Fruit fly (Drosophila melanogaster) whole organism, embryonic: Measurements from ENCODE around the gene Cyp12a5.

Experiments
- Adf1 ChIP-seq: fragments of 200-800 bp; sonication (Bioruptor generic); IDR thresholded peaks from 2 replicates; pipeline ENCODE4 v1.3.6; 2022; ENCODE audit warnings: missing biosample characterization, missing genetic modification characterization
- Atf6 ChIP-seq: fragments of 200-800 bp; sonication (Bioruptor generic); IDR thresholded peaks from 2 replicates; pipeline ENCODE4 v1.3.6; 2022; ENCODE audit warnings: missing biosample characterization, missing genetic modification characterization
- Awh ChIP-seq: fragments of 200-800 bp; sonication (Bioruptor generic); IDR thresholded peaks from 2 replicates; pipeline ENCODE4, ENCODE4 v1.3.6; 2022; ENCODE audit warnings: missing biosample characterization, missing genetic modification characterization
- Bdp1 ChIP-seq: fragments of 200-800 bp; sonication (Bioruptor generic); optimal IDR thresholded peaks from 3 replicates; lab custom pipeline; 2016; ENCODE audit warnings: missing biosample characterization, missing genetic modification characterization
- CG10267 ChIP-seq: fragments of 200-800 bp; sonication (Bioruptor generic); optimal IDR thresholded peaks from 2 replicates; lab custom pipeline; 2018; ENCODE audit warnings: missing biosample characterization, mild to moderate bottlenecking, missing genetic modification characterization, moderate library complexity
- CG10321 ChIP-seq: fragments of 200-800 bp; sonication (Bioruptor generic); IDR thresholded peaks from 2 replicates; pipeline ENCODE4 v1.3.6; 2022; ENCODE audit warnings: missing biosample characterization, missing genetic modification characterization
- CG11085 ChIP-seq: fragments of 200-800 bp; sonication (Bioruptor generic); IDR thresholded peaks from 2 replicates; pipeline ENCODE4 v1.3.6; 2022; ENCODE audit warnings: missing biosample characterization, missing genetic modification characterization
- CG13775 ChIP-seq: fragments of 200-800 bp; sonication (Bioruptor generic); optimal IDR thresholded peaks from 3 replicates; lab custom pipeline; 2017; ENCODE audit warnings: missing biosample characterization, mild to moderate bottlenecking, missing genetic modification characterization
- CG15269 ChIP-seq: fragments of 200-800 bp; sonication (Bioruptor generic); optimal IDR thresholded peaks from 2 replicates; lab custom pipeline; 2018; ENCODE audit warnings: missing biosample characterization, mild to moderate bottlenecking, missing genetic modification characterization, moderate library complexity
- CG15696 ChIP-seq: fragments of 200-800 bp; sonication (Bioruptor generic); optimal IDR thresholded peaks from 2 replicates; lab custom pipeline; 2019; ENCODE audit warnings: missing biosample characterization, mild to moderate bottlenecking, missing genetic modification characterization, moderate library complexity
- CG17361 ChIP-seq: fragments of 200-800 bp; sonication (Bioruptor generic); IDR thresholded peaks from 3 replicates; pipeline ENCODE4 v1.3.6; 2022; ENCODE audit warnings: missing biosample characterization, missing genetic modification characterization
- CG17385 ChIP-seq: fragments of 200-800 bp; sonication (Bioruptor generic); optimal IDR thresholded peaks from 3 replicates; lab custom pipeline; 2018; ENCODE audit warnings: missing biosample characterization, mild to moderate bottlenecking, missing genetic modification characterization
- CG2678 ChIP-seq: fragments of 200-800 bp; sonication (Bioruptor generic); optimal IDR thresholded peaks from 3 replicates; lab custom pipeline; 2019; ENCODE audit warnings: missing biosample characterization, mild to moderate bottlenecking, missing genetic modification characterization, moderate library complexity
- CG32767 ChIP-seq: fragments of 200-800 bp; sonication (Bioruptor generic); IDR thresholded peaks from 2 replicates; pipeline ENCODE4 v1.3.6; 2022; ENCODE audit warnings: missing biosample characterization, missing genetic modification characterization
- CG33213 ChIP-seq: fragments of 200-800 bp; sonication (Bioruptor generic); optimal IDR thresholded peaks from 3 replicates; lab custom pipeline; 2016; ENCODE audit warnings: missing biosample characterization, missing genetic modification characterization
- CG8089 ChIP-seq: fragments of 200-800 bp; sonication (Bioruptor generic); optimal IDR thresholded peaks from 3 replicates; lab custom pipeline; 2016; ENCODE audit warnings: missing biosample characterization, missing genetic modification characterization
- CkIIα-i1 ChIP-seq: fragments of 200-800 bp; sonication (Bioruptor generic); IDR thresholded peaks from 2 replicates; pipeline ENCODE4 v1.3.6; 2022; ENCODE audit warnings: missing biosample characterization, missing genetic modification characterization
- D ChIP-seq, 2 experiments: fragments of 200-800 bp in 1 of 2; fragments of >200 bp in 1 of 2; sonication (Bioruptor generic) in 1 of 2; optimal IDR thresholded peaks; 2 replicates in 1 of 2; 3 replicates in 1 of 2; lab custom pipeline; 2017; ENCODE audit warnings: mild to moderate bottlenecking in 1 of 2, missing biosample characterization in 1 of 2, missing genetic modification characterization in 1 of 2, missing genetic modification reagents in 1 of 2
- Doc2 ChIP-seq: fragments of 200-800 bp; sonication (Bioruptor generic); IDR thresholded peaks from 2 replicates; pipeline ENCODE4 v1.3.6; 2022; ENCODE audit warnings: missing biosample characterization, missing genetic modification characterization
- Eip74EF ChIP-seq, 2 experiments: fragments of 200-800 bp in 1 of 2; fragments of >200 bp in 1 of 2; sonication (Bioruptor generic) in 1 of 2; optimal IDR thresholded peaks; 2 replicates each; lab custom pipeline; 2017 to 2019; ENCODE audit warnings: missing biosample characterization in 2 of 2, missing genetic modification characterization in 2 of 2, mild to moderate bottlenecking in 1 of 2, moderate library complexity in 1 of 2
- Gsc ChIP-seq: fragments of 200-800 bp; sonication (Bioruptor generic); IDR thresholded peaks from 2 replicates; pipeline ENCODE4 v1.3.6; 2022; ENCODE audit warnings: missing biosample characterization, missing genetic modification characterization
- Hey ChIP-seq: fragments of 200-800 bp; sonication (Bioruptor generic); optimal IDR thresholded peaks from 3 replicates; lab custom pipeline; 2018; ENCODE audit warnings: missing biosample characterization, mild to moderate bottlenecking, missing genetic modification characterization
- Hr39 ChIP-seq: fragments of >200 bp; optimal IDR thresholded peaks from 2 replicates; lab custom pipeline; 2017
- MBD-R2 ChIP-seq: fragments of 200-800 bp; sonication (Bioruptor generic); IDR thresholded peaks from 2 replicates; pipeline ENCODE4 v1.3.6; 2022; ENCODE audit warnings: missing biosample characterization, missing genetic modification characterization
- Mad ChIP-seq: fragments of 200-800 bp; sonication (Bioruptor generic); optimal IDR thresholded peaks from 2 replicates; lab custom pipeline; 2016; ENCODE audit warnings: missing biosample characterization, missing genetic modification characterization
- Mrtf ChIP-seq: fragments of 200-800 bp; sonication (Bioruptor generic); IDR thresholded peaks from 3 replicates; pipeline ENCODE4 v1.3.6; 2022; ENCODE audit warnings: missing biosample characterization, missing genetic modification characterization
- NFAT ChIP-seq: fragments of 200-800 bp; sonication (Bioruptor generic); IDR thresholded peaks from 2 replicates; pipeline ENCODE4 v1.3.6; 2022; ENCODE audit warnings: missing biosample characterization, missing genetic modification characterization
- NfI ChIP-seq: fragments of 200-800 bp; sonication (Bioruptor generic); optimal IDR thresholded peaks from 3 replicates; lab custom pipeline; 2018; ENCODE audit warnings: missing biosample characterization, mild to moderate bottlenecking, missing genetic modification characterization, moderate library complexity
- Opbp ChIP-seq: fragments of 200-800 bp; sonication (Bioruptor generic); IDR thresholded peaks from 3 replicates; pipeline ENCODE4 v1.3.6; 2022; ENCODE audit warnings: missing biosample characterization, missing genetic modification characterization; ENCODE audit not compliant: partially characterized antibody
- Pdp1 ChIP-seq, 2 experiments: fragments of 200-800 bp; sonication (Bioruptor generic); optimal IDR thresholded peaks; 3 replicates each; lab custom pipeline; 2016; ENCODE audit warnings: missing biosample characterization in 2 of 2, missing genetic modification characterization in 2 of 2, mild to moderate bottlenecking in 1 of 2, moderate library complexity in 1 of 2
- Six4 ChIP-seq: fragments of 200-800 bp; sonication (Bioruptor generic); optimal IDR thresholded peaks from 2 replicates; lab custom pipeline; 2016; ENCODE audit warnings: missing biosample characterization, missing genetic modification characterization
- ato ChIP-seq: fragments of 200-800 bp; sonication (Bioruptor generic); IDR thresholded peaks from 2 replicates; pipeline ENCODE4 v1.3.6; 2022; ENCODE audit warnings: missing biosample characterization, missing genetic modification characterization; ENCODE audit not compliant: partially characterized antibody
- bigmax ChIP-seq: fragments of 200-800 bp; sonication (Bioruptor generic); optimal IDR thresholded peaks from 2 replicates; lab custom pipeline; 2018; ENCODE audit warnings: missing biosample characterization, mild to moderate bottlenecking, missing genetic modification characterization
- chm ChIP-seq: fragments of 200-800 bp; sonication (Bioruptor generic); IDR thresholded peaks from 2 replicates; pipeline ENCODE4 v1.3.6; 2022; ENCODE audit warnings: missing biosample characterization, missing genetic modification characterization
- corto ChIP-seq: fragments of 200-800 bp; sonication (Bioruptor generic); optimal IDR thresholded peaks from 2 replicates; lab custom pipeline; 2016; ENCODE audit warnings: missing biosample characterization, mild to moderate bottlenecking, missing genetic modification characterization, moderate library complexity
- esg ChIP-seq: fragments of 200-800 bp; sonication (Bioruptor generic); conservative IDR thresholded peaks from 2 replicates; pipeline ENCODE4 v1.3.6; 2022; ENCODE audit warnings: missing biosample characterization, missing genetic modification characterization
- gcm2 ChIP-seq: fragments of 200-800 bp; sonication (Bioruptor generic); optimal IDR thresholded peaks from 2 replicates; lab custom pipeline; 2016; ENCODE audit warnings: missing biosample characterization, missing genetic modification characterization
- gt ChIP-seq: fragments of 200-800 bp; sonication (Bioruptor generic); IDR thresholded peaks from 2 replicates; pipeline ENCODE4 v1.3.6; 2022; ENCODE audit warnings: missing biosample characterization, missing genetic modification characterization
- ham ChIP-seq: fragments of 200-800 bp; sonication (Bioruptor generic); IDR thresholded peaks from 2 replicates; pipeline ENCODE4 v1.3.6; 2022; ENCODE audit warnings: missing biosample characterization, missing genetic modification characterization
- hth ChIP-seq: fragments of >200 bp; optimal IDR thresholded peaks from 2 replicates; lab custom pipeline; 2017; ENCODE audit warnings: inconsistent platforms
- ind ChIP-seq: fragments of 200-800 bp; sonication (Bioruptor generic); optimal IDR thresholded peaks from 3 replicates; lab custom pipeline; 2016; ENCODE audit warnings: missing biosample characterization, missing genetic modification characterization
- inv ChIP-seq: fragments of 200-800 bp; sonication (Bioruptor generic); IDR thresholded peaks from 2 replicates; pipeline ENCODE4 v1.3.6; 2022; ENCODE audit warnings: missing biosample characterization, missing genetic modification characterization; ENCODE audit not compliant: partially characterized antibody
- kah ChIP-seq: fragments of 200-800 bp; sonication (Bioruptor generic); optimal IDR thresholded peaks from 2 replicates; lab custom pipeline; 2018; ENCODE audit warnings: missing biosample characterization, mild to moderate bottlenecking, missing genetic modification characterization
- pfk ChIP-seq: fragments of 200-800 bp; sonication (Bioruptor generic); optimal IDR thresholded peaks from 2 replicates; lab custom pipeline; 2018; ENCODE audit warnings: missing biosample characterization, mild to moderate bottlenecking, missing genetic modification characterization, moderate library complexity
- phol ChIP-seq: fragments of 200-800 bp; sonication (Bioruptor generic); optimal IDR thresholded peaks from 3 replicates; lab custom pipeline; 2018; ENCODE audit warnings: missing biosample characterization, mild to moderate bottlenecking, missing genetic modification characterization, moderate library complexity
- pum ChIP-seq: fragments of 200-800 bp; sonication (Bioruptor generic); optimal IDR thresholded peaks from 2 replicates; lab custom pipeline; 2016; ENCODE audit warnings: missing biosample characterization, missing genetic modification characterization
- schlank ChIP-seq: fragments of 200-800 bp; sonication (Bioruptor generic); optimal IDR thresholded peaks from 2 replicates; lab custom pipeline; 2018; ENCODE audit warnings: missing biosample characterization, mild to moderate bottlenecking, missing genetic modification characterization
- tll ChIP-seq, 2 experiments: fragments of 200-800 bp in 1 of 2; fragments of >200 bp in 1 of 2; sonication (Bioruptor generic) in 1 of 2; optimal IDR thresholded peaks; 2 replicates each; lab custom pipeline; 2017 to 2019; ENCODE audit warnings: missing biosample characterization in 2 of 2, missing genetic modification characterization in 2 of 2, mild to moderate bottlenecking in 1 of 2, moderate library complexity in 1 of 2
- tna ChIP-seq: fragments of 200-800 bp; sonication (Bioruptor generic); IDR thresholded peaks from 2 replicates; pipeline ENCODE4 v1.3.6; 2022; ENCODE audit warnings: missing biosample characterization, missing genetic modification characterization; ENCODE audit not compliant: partially characterized antibody
- unc-4 ChIP-seq: fragments of 200-800 bp; sonication (Bioruptor generic); IDR thresholded peaks from 2 replicates; pipeline ENCODE4 v1.3.6; 2022; ENCODE audit warnings: missing biosample characterization, missing genetic modification characterization; ENCODE audit not compliant: partially characterized antibody
- zen2 ChIP-seq: fragments of 200-800 bp; sonication (Bioruptor generic); IDR thresholded peaks from 3 replicates; pipeline ENCODE4 v1.3.6; 2022; ENCODE audit warnings: missing biosample characterization, missing genetic modification characterization; ENCODE audit not compliant: partially characterized antibody

The Cyp12a5 gene

dm6 chr3R:19157997-19158396, 25.5 kb downstream of the Cyp12a5 start (continued):
- TF ChIP-seq corto (GFP tag; lab: Kevin White, UChicago): no peak
- TF ChIP-seq MBD-R2 (GFP tag; lab: Robert Waterston, UW): no peak
- TF ChIP-seq Pdp1 (GFP tag; optimal IDR thresholded peaks at IDR 0.05; lab: Kevin White, UChicago): no peak
- TF ChIP-seq CG13775 (GFP tag; lab: Kevin White, UChicago): no peak
- no peak for TF ChIP-seq Atf6 (GFP tag; lab: Robert Waterston, UW)
- no peak for TF ChIP-seq ind (GFP tag; lab: Kevin White, UChicago)
- no peak for TF ChIP-seq hth (lab: Kevin White, UChicago)
- no peak for TF ChIP-seq ham (GFP tag; lab: Robert Waterston, UW)
- no peak for TF ChIP-seq CG8089 (GFP tag; lab: Kevin White, UChicago)
- TF ChIP-seq CG10321: peak; percentile 65
- no peak for TF ChIP-seq NfI
- TF ChIP-seq Mrtf: no peak
- no peak for TF ChIP-seq pum (GFP tag; lab: Kevin White, UChicago)
- no peak for TF ChIP-seq inv (GFP tag; lab: Robert Waterston, UW)
- TF ChIP-seq Opbp: no peak
- TF ChIP-seq CG15269 (tag; lab: Kevin White, UChicago): peak; percentile 17
- peak; percentile 31 for TF ChIP-seq phol
- TF ChIP-seq kah (GFP tag; lab: Kevin White, UChicago): no peak
- no peak for TF ChIP-seq CG17385 (GFP tag; lab: Kevin White, UChicago)
- TF ChIP-seq Hr39 (lab: Kevin White, UChicago): no peak
- no peak for TF ChIP-seq Adf1 (GFP tag; lab: Robert Waterston, UW)
- no peak for TF ChIP-seq gt (GFP tag; lab: Robert Waterston, UW)
- no peak for TF ChIP-seq Gsc (GFP tag; lab: Robert Waterston, UW)
- TF ChIP-seq Six4: no peak
- no peak for TF ChIP-seq D (optimal IDR thresholded peaks at IDR 0.05; lab: Kevin White, UChicago)
- TF ChIP-seq D (GFP tag; optimal IDR thresholded peaks at IDR 0.05; lab: Kevin White, UChicago): no peak
- no peak for TF ChIP-seq zen2
- no peak for TF ChIP-seq CG32767 (GFP tag; lab: Robert Waterston, UW)
- no peak for TF ChIP-seq CG11085
- TF ChIP-seq schlank (tag; lab: Kevin White, UChicago): no peak
- TF ChIP-seq CG33213: no peak
- no peak for TF ChIP-seq unc-4 (GFP tag; lab: Robert Waterston, UW)
- TF ChIP-seq ato: no peak
- no peak for TF ChIP-seq CG17361 (GFP tag; lab: Robert Waterston, UW)
- no peak for TF ChIP-seq tna (GFP tag; lab: Robert Waterston, UW)
- no peak for TF ChIP-seq CkIIα-i1 (GFP tag; lab: Robert Waterston, UW)
- no peak for TF ChIP-seq Eip74EF (GFP tag; optimal IDR thresholded peaks at IDR 0.05; lab: Kevin White, UChicago)
- no peak for TF ChIP-seq pfk (GFP tag; lab: Kevin White, UChicago)
- peak in 1 of 2 experiments; percentile 22 for TF ChIP-seq tll (GFP tag; optimal IDR thresholded peaks at IDR 0.05; lab: Kevin White, UChicago)
- TF ChIP-seq CG15696: no peak
- peak; percentile 40 for TF ChIP-seq CG2678
- TF ChIP-seq Mad (GFP tag; lab: Kevin White, UChicago): no peak
- no peak for TF ChIP-seq bigmax
- no peak for TF ChIP-seq Bdp1 (GFP tag; lab: Kevin White, UChicago)
- TF ChIP-seq gcm2 (GFP tag; lab: Kevin White, UChicago): no peak
- no peak for TF ChIP-seq NFAT (GFP tag; lab: Robert Waterston, UW)
- TF ChIP-seq Hey: no peak
- peak; percentile 17; the same call in 1 of the 2 replicates for TF ChIP-seq esg (GFP tag; lab: Robert Waterston, UW)
- TF ChIP-seq CG10267 (tag; lab: Kevin White, UChicago): no peak
- TF ChIP-seq Awh (GFP tag; lab: Robert Waterston, UW): no peak
- TF ChIP-seq Doc2 (GFP tag; lab: Robert Waterston, UW): no peak
- no peak for TF ChIP-seq chm
